Fruit fly (Drosophila melanogaster): ENCODE data around the gene CG2694.

CG2694 gene

dm6 chrX:2757400-2757799 lies 43.5 kb downstream of the CG2694 start (continued):
- TF ChIP-seq emc (GFP tag; optimal IDR thresholded peaks at IDR 0.05): no peak
- peak; percentile 8 for TF ChIP-seq ATbp (GFP tag; optimal IDR thresholded peaks at IDR 0.05)
- no peak for TF ChIP-seq NC2α (GFP tag; optimal IDR thresholded peaks at IDR 0.05)
- TF ChIP-seq bbx (GFP tag; IDR thresholded peaks at IDR 0.05; ENCODE audit: partially characterized antibody): no peak
- TF ChIP-seq repo (GFP tag; optimal IDR thresholded peaks at IDR 0.05): no peak
- no peak for TF ChIP-seq Elba2 (GFP tag; optimal IDR thresholded peaks at IDR 0.05)
- no peak for TF ChIP-seq CG11085 (GFP tag; IDR thresholded peaks at IDR 0.05)
- peak; percentile 25 for TF ChIP-seq nmo (GFP tag; optimal IDR thresholded peaks at IDR 0.05)
- TF ChIP-seq hth (optimal IDR thresholded peaks at IDR 0.05): no peak
- TF ChIP-seq HLHmδ (GFP tag; optimal IDR thresholded peaks at IDR 0.05): no peak
- peak; percentile 56 for TF ChIP-seq row (GFP tag; IDR thresholded peaks at IDR 0.05)
- no peak for TF ChIP-seq lilli (GFP tag; optimal IDR thresholded peaks at IDR 0.05)
- no peak for TF ChIP-seq CG10462 (GFP tag; optimal IDR thresholded peaks at IDR 0.05)
- no peak for TF ChIP-seq CTCF (GFP tag; optimal IDR thresholded peaks at IDR 0.05)
- TF ChIP-seq kay (GFP tag; optimal IDR thresholded peaks at IDR 0.05): no peak
- TF ChIP-seq ac (GFP tag; optimal IDR thresholded peaks at IDR 0.05): no peak
- TF ChIP-seq CG7556 (GFP tag; optimal IDR thresholded peaks at IDR 0.05): no peak
- peak; percentile 52 for TF ChIP-seq Sox102F (GFP tag; optimal IDR thresholded peaks at IDR 0.05)
- TF ChIP-seq Lim3 (GFP tag; IDR thresholded peaks at IDR 0.05): no peak
- no peak for TF ChIP-seq Trl (optimal IDR thresholded peaks at IDR 0.05)
- no peak for TF ChIP-seq Trl (GFP tag; optimal IDR thresholded peaks at IDR 0.05)
- no peak for TF ChIP-seq CG11247 (GFP tag; IDR thresholded peaks at IDR 0.05)
- no peak for TF ChIP-seq tna (GFP tag; IDR thresholded peaks at IDR 0.05; ENCODE audit: partially characterized antibody)
- TF ChIP-seq knrl (GFP tag; IDR thresholded peaks at IDR 0.05; ENCODE audit: partially characterized antibody): no peak
- no peak for TF ChIP-seq Dip3 (GFP tag; optimal IDR thresholded peaks at IDR 0.05)
- no peak for TF ChIP-seq trh (GFP tag; optimal IDR thresholded peaks at IDR 0.05)
- no peak for TF ChIP-seq Kr (GFP tag; optimal IDR thresholded peaks at IDR 0.05)
- no peak for TF ChIP-seq Sry-δ (GFP tag; optimal IDR thresholded peaks at IDR 0.05)
- TF ChIP-seq CG31441 (GFP tag; IDR thresholded peaks at IDR 0.05): 0 out of 2 replicates have a peak, but pooled peaks have one; percentile 29
- TF ChIP-seq Meics (GFP tag; optimal IDR thresholded peaks at IDR 0.05): peak; percentile 11
- no peak for TF ChIP-seq CG6765 (GFP tag; optimal IDR thresholded peaks at IDR 0.05)
- peak; percentile 58 for TF ChIP-seq Ptx1 (GFP tag; IDR thresholded peaks at IDR 0.05)
- TF ChIP-seq sisA (GFP tag; IDR thresholded peaks at IDR 0.05): peak; percentile 45; the same call in 1 of the 2 replicates
- TF ChIP-seq dpn (GFP tag; optimal IDR thresholded peaks at IDR 0.05): peak in 1 of 2 experiments; percentile 6
- no peak for TF ChIP-seq ken (GFP tag; IDR thresholded peaks at IDR 0.05)
- no peak for TF ChIP-seq hb (GFP tag; IDR thresholded peaks at IDR 0.05; ENCODE audit: partially characterized antibody)
- no peak for TF ChIP-seq Sin3A (optimal IDR thresholded peaks at IDR 0.05)
- TF ChIP-seq CG9932 (GFP tag; IDR thresholded peaks at IDR 0.05): no peak
- TF ChIP-seq NFAT (GFP tag; IDR thresholded peaks at IDR 0.05): no peak
- no peak for TF ChIP-seq Nf-YC (tag; optimal IDR thresholded peaks at IDR 0.05)
- TF ChIP-seq ERR (GFP tag; optimal IDR thresholded peaks at IDR 0.05): no peak
- TF ChIP-seq chn (GFP tag; optimal IDR thresholded peaks at IDR 0.05): no peak
- TF ChIP-seq CG7987 (GFP tag; optimal IDR thresholded peaks at IDR 0.05): no peak
- no peak for TF ChIP-seq Nf-YA (GFP tag; IDR thresholded peaks at IDR 0.05)
- TF ChIP-seq jigr1 (GFP tag; IDR thresholded peaks at IDR 0.05): no peak
- no peak for TF ChIP-seq CG7357 (GFP tag; IDR thresholded peaks at IDR 0.05)
- no peak for TF ChIP-seq Chrac-16 (GFP tag; optimal IDR thresholded peaks at IDR 0.05)
- TF ChIP-seq tll (GFP tag; optimal IDR thresholded peaks at IDR 0.05): no peak
- no peak for TF ChIP-seq NK7.1 (GFP tag; optimal IDR thresholded peaks at IDR 0.05)
- TF ChIP-seq BEAF-32 (GFP tag; optimal IDR thresholded peaks at IDR 0.05): no peak
- no peak for TF ChIP-seq Spps (tag; optimal IDR thresholded peaks at IDR 0.05)
- no peak for TF ChIP-seq sim (GFP tag; IDR thresholded peaks at IDR 0.05)
- peak; percentile 29; the same call in 1 of the 2 replicates for TF ChIP-seq Ada2b (GFP tag; IDR thresholded peaks at IDR 0.05)
- no peak for TF ChIP-seq NfI (GFP tag; optimal IDR thresholded peaks at IDR 0.05)
